Fruit fly (Drosophila melanogaster) whole organism, embryonic: ENCODE data around the gene Teh2.

Experiments
- Aef1 ChIP-seq: fragments of 200-800 bp; sonication (Bioruptor generic); IDR thresholded peaks from 3 replicates; pipeline ENCODE4 v1.3.6; 2022; ENCODE audit warnings: missing biosample characterization, missing genetic modification characterization
- BEAF-32 ChIP-seq: fragments of 200-800 bp; sonication (Bioruptor generic); optimal IDR thresholded peaks from 3 replicates; lab custom pipeline; 2017; ENCODE audit warnings: missing biosample characterization, missing genetic modification characterization, mild to moderate bottlenecking, moderate library complexity, missing genetic modification reagents
- Blimp-1 ChIP-seq: fragments of 200-800 bp; sonication (Bioruptor generic); optimal IDR thresholded peaks from 3 replicates; lab custom pipeline; 2018; ENCODE audit warnings: missing biosample characterization, missing genetic modification characterization, mild to moderate bottlenecking, moderate library complexity, missing genetic modification reagents
- BtbVII ChIP-seq: fragments of 200-800 bp; sonication (Bioruptor generic); optimal IDR thresholded peaks from 3 replicates; lab custom pipeline; 2017; ENCODE audit warnings: missing biosample characterization, mild to moderate bottlenecking, missing genetic modification characterization
- CG10366 ChIP-seq: fragments of 200-800 bp; sonication (Bioruptor generic); IDR thresholded peaks from 2 replicates; pipeline ENCODE4 v1.3.6; 2022; ENCODE audit warnings: missing biosample characterization, missing genetic modification characterization
- CG10565 ChIP-seq: fragments of 200-800 bp; sonication (Bioruptor generic); optimal IDR thresholded peaks from 3 replicates; lab custom pipeline; 2016; ENCODE audit warnings: missing biosample characterization, mild to moderate bottlenecking, missing genetic modification characterization
- CG10979 ChIP-seq: fragments of 200-800 bp; sonication (Bioruptor generic); optimal IDR thresholded peaks from 2 replicates; lab custom pipeline; 2018; ENCODE audit warnings: missing biosample characterization, mild to moderate bottlenecking, missing genetic modification characterization, moderate library complexity
- CG11456 ChIP-seq: fragments of 200-800 bp; sonication (Bioruptor generic); IDR thresholded peaks from 3 replicates; pipeline ENCODE4 v1.3.6; 2022; ENCODE audit warnings: missing biosample characterization, missing genetic modification characterization
- CG12219 ChIP-seq: fragments of 200-800 bp; sonication (Bioruptor generic); optimal IDR thresholded peaks from 3 replicates; lab custom pipeline; 2018; ENCODE audit warnings: missing biosample characterization, mild to moderate bottlenecking, missing genetic modification characterization
- CG14014 ChIP-seq: fragments of 200-800 bp; sonication (Bioruptor generic); IDR thresholded peaks from 2 replicates; pipeline ENCODE4 v1.3.6; 2022; ENCODE audit warnings: missing biosample characterization, missing genetic modification characterization
- CG14667 ChIP-seq: fragments of 200-800 bp; sonication (Bioruptor generic); IDR thresholded peaks from 2 replicates; pipeline ENCODE4 v1.3.6; 2022; ENCODE audit warnings: missing biosample characterization, missing genetic modification characterization
- CG14965 ChIP-seq: fragments of 200-800 bp; sonication (Bioruptor generic); optimal IDR thresholded peaks from 2 replicates; lab custom pipeline; 2016; ENCODE audit warnings: missing biosample characterization, missing genetic modification characterization, borderline replicate concordance
- CG15011 ChIP-seq: fragments of 200-800 bp; sonication (Bioruptor generic); optimal IDR thresholded peaks from 3 replicates; lab custom pipeline; 2018; ENCODE audit warnings: missing biosample characterization, mild to moderate bottlenecking, missing genetic modification characterization
- CG1647 ChIP-seq: fragments of 200-800 bp; sonication (Bioruptor generic); optimal IDR thresholded peaks from 3 replicates; lab custom pipeline; 2016; ENCODE audit warnings: missing biosample characterization, missing genetic modification characterization
- CG16813 ChIP-seq: fragments of 200-800 bp; sonication (Bioruptor generic); IDR thresholded peaks from 3 replicates; pipeline ENCODE4 v1.3.6; 2022; ENCODE audit warnings: missing biosample characterization, missing genetic modification characterization; ENCODE audit not compliant: partially characterized antibody
- CG18476 ChIP-seq: fragments of 200-800 bp; sonication (Bioruptor generic); optimal IDR thresholded peaks from 2 replicates; lab custom pipeline; 2016; ENCODE audit warnings: missing biosample characterization, mild to moderate bottlenecking, missing genetic modification characterization
- CG18764 ChIP-seq: fragments of 200-800 bp; sonication (Bioruptor generic); optimal IDR thresholded peaks from 3 replicates; lab custom pipeline; 2016; ENCODE audit warnings: missing biosample characterization, missing genetic modification characterization
- CG2712 ChIP-seq: fragments of 200-800 bp; optimal IDR thresholded peaks from 3 replicates; lab custom pipeline; 2019; ENCODE audit warnings: missing biosample characterization, mild to moderate bottlenecking, missing genetic modification characterization, moderate library complexity
- CG2889 ChIP-seq: fragments of 200-800 bp; sonication (Bioruptor generic); IDR thresholded peaks from 3 replicates; pipeline ENCODE4 v1.3.6; 2022; ENCODE audit warnings: missing biosample characterization, missing genetic modification characterization
- CG3847 ChIP-seq: fragments of 200-800 bp; sonication (Bioruptor generic); IDR thresholded peaks from 2 replicates; pipeline ENCODE4 v1.3.6; 2022; ENCODE audit warnings: missing biosample characterization, missing genetic modification characterization
- CG3995 ChIP-seq: fragments of 200-800 bp; sonication (Bioruptor generic); optimal IDR thresholded peaks from 3 replicates; lab custom pipeline; 2016; ENCODE audit warnings: missing biosample characterization, missing genetic modification characterization
- CG4404 ChIP-seq: fragments of 200-800 bp; sonication (Bioruptor generic); IDR thresholded peaks from 2 replicates; pipeline ENCODE4 v1.3.6; 2022; ENCODE audit warnings: missing biosample characterization, missing genetic modification characterization
- CG4820 ChIP-seq: fragments of 200-800 bp; sonication (Bioruptor generic); optimal IDR thresholded peaks from 3 replicates; lab custom pipeline; 2016; ENCODE audit warnings: missing biosample characterization, missing genetic modification characterization
- CG4854 ChIP-seq: fragments of 200-800 bp; sonication (Bioruptor generic); optimal IDR thresholded peaks from 2 replicates; lab custom pipeline; 2016; ENCODE audit warnings: missing biosample characterization, missing genetic modification characterization, inconsistent platforms
- CG6272 ChIP-seq: fragments of 200-800 bp; sonication (Bioruptor generic); IDR thresholded peaks from 2 replicates; pipeline ENCODE4 v1.3.6; 2022; ENCODE audit warnings: missing biosample characterization, missing genetic modification characterization
- CG6654 ChIP-seq: fragments of 200-800 bp; sonication (Bioruptor generic); optimal IDR thresholded peaks from 2 replicates; lab custom pipeline; 2017; ENCODE audit warnings: missing biosample characterization, mild to moderate bottlenecking, missing genetic modification characterization
- CG7271 ChIP-seq: fragments of 200-800 bp; sonication (Bioruptor generic); optimal IDR thresholded peaks from 2 replicates; lab custom pipeline; 2018; ENCODE audit warnings: missing biosample characterization, mild to moderate bottlenecking, missing genetic modification characterization, moderate library complexity
- CG8359 ChIP-seq: fragments of 200-800 bp; sonication (Bioruptor generic); optimal IDR thresholded peaks from 2 replicates; lab custom pipeline; 2017; ENCODE audit warnings: missing biosample characterization, mild to moderate bottlenecking, missing genetic modification characterization, borderline replicate concordance
- CG8765 ChIP-seq: fragments of 200-800 bp; sonication (Bioruptor generic); IDR thresholded peaks from 2 replicates; pipeline ENCODE4 v1.3.6; 2022; ENCODE audit warnings: missing biosample characterization, missing genetic modification characterization
- CG8944 ChIP-seq: fragments of 200-800 bp; sonication (Bioruptor generic); optimal IDR thresholded peaks from 3 replicates; lab custom pipeline; 2016; ENCODE audit warnings: missing biosample characterization, missing genetic modification characterization
- CG9727 ChIP-seq: fragments of 200-800 bp; sonication (Bioruptor generic); optimal IDR thresholded peaks from 3 replicates; lab custom pipeline; 2017; ENCODE audit warnings: missing biosample characterization, mild to moderate bottlenecking, missing genetic modification characterization
- Dbx ChIP-seq: fragments of 200-800 bp; sonication (Bioruptor generic); IDR thresholded peaks from 3 replicates; pipeline ENCODE4 v1.3.6; 2022; ENCODE audit warnings: missing biosample characterization, missing genetic modification characterization
- ERR ChIP-seq: fragments of 200-800 bp; sonication (Bioruptor generic); optimal IDR thresholded peaks from 2 replicates; lab custom pipeline; 2016; ENCODE audit warnings: missing biosample characterization, missing genetic modification characterization
- Mrtf ChIP-seq: fragments of 200-800 bp; sonication (Bioruptor generic); IDR thresholded peaks from 3 replicates; pipeline ENCODE4 v1.3.6; 2022; ENCODE audit warnings: missing biosample characterization, missing genetic modification characterization
- Nf-YB ChIP-seq: fragments of 200-800 bp; sonication (Bioruptor generic); optimal IDR thresholded peaks from 3 replicates; lab custom pipeline; 2019; ENCODE audit warnings: missing biosample characterization, mild to moderate bottlenecking, missing genetic modification characterization, moderate library complexity
- Sin3A ChIP-seq: fragments of >200 bp; optimal IDR thresholded peaks from 2 replicates; lab custom pipeline; 2018
- bigmax ChIP-seq: fragments of 200-800 bp; sonication (Bioruptor generic); optimal IDR thresholded peaks from 2 replicates; lab custom pipeline; 2018; ENCODE audit warnings: missing biosample characterization, mild to moderate bottlenecking, missing genetic modification characterization
- esg ChIP-seq: fragments of 200-800 bp; sonication (Bioruptor generic); conservative IDR thresholded peaks from 2 replicates; pipeline ENCODE4 v1.3.6; 2022; ENCODE audit warnings: missing biosample characterization, missing genetic modification characterization
- fd96Cb ChIP-seq: fragments of 200-800 bp; sonication (Bioruptor generic); optimal IDR thresholded peaks from 2 replicates; lab custom pipeline; 2018; ENCODE audit warnings: missing biosample characterization, mild to moderate bottlenecking, missing genetic modification characterization, moderate library complexity
- gsb ChIP-seq: fragments of 200-800 bp; sonication (Bioruptor generic); IDR thresholded peaks from 2 replicates; pipeline ENCODE4 v1.3.6; 2022; ENCODE audit warnings: missing biosample characterization, missing genetic modification characterization
- her ChIP-seq: fragments of 200-800 bp; sonication (Bioruptor generic); optimal IDR thresholded peaks from 2 replicates; lab custom pipeline; 2016; ENCODE audit warnings: missing biosample characterization, missing genetic modification characterization
- ind ChIP-seq: fragments of 200-800 bp; sonication (Bioruptor generic); optimal IDR thresholded peaks from 3 replicates; lab custom pipeline; 2016; ENCODE audit warnings: missing biosample characterization, missing genetic modification characterization
- insv ChIP-seq, 2 experiments: fragments of 200-800 bp; sonication (Bioruptor generic); optimal IDR thresholded peaks; 3 replicates each; lab custom pipeline; 2016 to 2018; ENCODE audit warnings: missing biosample characterization in 2 of 2, missing genetic modification characterization in 2 of 2
- jing ChIP-seq: fragments of 200-800 bp; sonication (Bioruptor generic); optimal IDR thresholded peaks from 2 replicates; lab custom pipeline; 2018; ENCODE audit warnings: missing biosample characterization, mild to moderate bottlenecking, missing genetic modification characterization
- lbe ChIP-seq: fragments of 200-800 bp; sonication (Bioruptor generic); optimal IDR thresholded peaks from 2 replicates; lab custom pipeline; 2016; ENCODE audit warnings: missing biosample characterization, mild to moderate bottlenecking, missing genetic modification characterization
- repo ChIP-seq: fragments of 200-800 bp; sonication (Bioruptor generic); optimal IDR thresholded peaks from 2 replicates; lab custom pipeline; 2016; ENCODE audit warnings: missing biosample characterization, missing genetic modification characterization
- shn ChIP-seq: fragments of 200-800 bp; sonication (Bioruptor generic); optimal IDR thresholded peaks from 3 replicates; lab custom pipeline; 2016; ENCODE audit warnings: missing biosample characterization, missing genetic modification characterization
- tll ChIP-seq, 2 experiments: fragments of 200-800 bp in 1 of 2; fragments of >200 bp in 1 of 2; sonication (Bioruptor generic) in 1 of 2; optimal IDR thresholded peaks; 2 replicates each; lab custom pipeline; 2017 to 2019; ENCODE audit warnings: missing biosample characterization in 2 of 2, missing genetic modification characterization in 2 of 2, mild to moderate bottlenecking in 1 of 2, moderate library complexity in 1 of 2
- vfl ChIP-seq: fragments of 200-800 bp; sonication (Bioruptor generic); optimal IDR thresholded peaks from 2 replicates; lab custom pipeline; 2016; ENCODE audit warnings: missing biosample characterization, missing genetic modification characterization
- zfh1 ChIP-seq: fragments of 200-800 bp; sonication (Bioruptor generic); IDR thresholded peaks from 3 replicates; pipeline ENCODE4 v1.3.6; 2022; ENCODE audit warnings: missing biosample characterization, missing genetic modification characterization

The Teh2 gene

DNA sequence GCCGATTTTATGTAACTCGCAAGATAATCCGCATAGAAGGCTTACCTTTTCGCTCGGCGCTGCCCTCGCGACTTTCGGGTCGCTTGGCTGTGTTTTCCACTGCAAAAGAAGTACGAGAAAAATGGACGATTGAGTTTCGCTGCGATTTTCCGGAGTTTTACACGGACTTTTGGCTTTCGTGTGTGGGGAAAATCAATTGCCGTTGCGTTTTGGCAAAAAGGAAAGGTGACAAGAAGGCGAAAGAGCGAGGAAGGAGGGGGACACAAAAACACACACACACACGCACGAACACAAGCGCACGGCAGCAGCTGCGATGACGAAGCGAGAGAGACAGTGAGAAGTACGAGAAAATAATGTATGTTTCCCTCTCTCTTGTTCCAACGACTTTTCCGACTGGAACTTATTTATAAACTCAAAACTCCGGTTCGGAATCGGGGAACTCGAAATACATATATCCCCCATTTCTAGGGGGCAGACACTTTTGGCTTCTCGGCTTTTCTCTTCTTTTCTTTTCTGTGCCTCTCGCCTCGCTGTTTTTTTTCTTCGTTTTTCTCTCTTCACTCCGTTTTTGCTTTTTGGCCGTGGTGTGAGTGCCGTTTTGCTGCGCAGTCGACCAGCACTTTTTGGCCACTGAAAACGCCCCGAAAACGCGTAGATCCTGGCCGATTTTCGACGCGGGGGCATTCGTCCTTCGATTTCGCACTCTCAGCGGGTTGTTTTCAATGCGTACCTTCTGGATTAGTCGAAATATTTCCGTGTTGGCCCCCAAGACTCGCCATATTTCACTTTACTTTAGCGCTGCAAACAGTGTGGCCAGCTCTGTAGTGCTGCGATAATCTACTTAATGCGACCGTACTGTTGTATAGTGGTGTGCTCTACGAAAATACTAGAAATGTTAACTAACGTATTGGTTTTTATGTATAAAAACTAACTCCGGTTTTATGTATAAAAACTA, 53.8 kb downstream of the Teh2 start, which contains the start of gene ens (continued):
- TF ChIP-seq CG2889 (GFP tag; lab: Robert Waterston, UW), result no peak
- TF ChIP-seq Nf-YB (GFP tag; lab: Kevin White, UChicago), result no peak
- no peak for TF ChIP-seq CG3995
- TF ChIP-seq CG10979, result no peak
- TF ChIP-seq ind (GFP tag; lab: Kevin White, UChicago), result no peak
- no peak for TF ChIP-seq lbe (GFP tag; lab: Kevin White, UChicago)
- no peak for TF ChIP-seq CG10366 (GFP tag; lab: Robert Waterston, UW)
- TF ChIP-seq CG2712, result no peak
- TF ChIP-seq insv (GFP tag; optimal IDR thresholded peaks at IDR 0.05; lab: Kevin White, UChicago), result peak in 1 of 2 experiments; percentile 52
- TF ChIP-seq CG6272, result no peak
- TF ChIP-seq her, result no peak
- no peak for TF ChIP-seq CG8765 (GFP tag; lab: Robert Waterston, UW)
- no peak for TF ChIP-seq jing (GFP tag; lab: Kevin White, UChicago)
- no peak for TF ChIP-seq CG14667
- no peak for TF ChIP-seq bigmax (GFP tag; lab: Kevin White, UChicago)
- TF ChIP-seq CG4854, result no peak
- TF ChIP-seq CG1647, result no peak
- no peak for TF ChIP-seq repo
- peak; percentile 31 for TF ChIP-seq Sin3A (lab: Kevin White, UChicago)
- no peak for TF ChIP-seq fd96Cb (tag; lab: Kevin White, UChicago)
- no peak for TF ChIP-seq CG16813 (GFP tag; lab: Robert Waterston, UW)
- TF ChIP-seq tll (GFP tag; optimal IDR thresholded peaks at IDR 0.05; lab: Kevin White, UChicago), result no peak
- no peak for TF ChIP-seq CG18476 (GFP tag; lab: Kevin White, UChicago)
- no peak for TF ChIP-seq CG12219 (GFP tag; lab: Kevin White, UChicago)
- no peak for TF ChIP-seq CG11456
- TF ChIP-seq gsb (GFP tag; lab: Robert Waterston, UW), result no peak
- TF ChIP-seq BtbVII (GFP tag; lab: Kevin White, UChicago), result peak; percentile 21
- TF ChIP-seq Blimp-1 (GFP tag; lab: Kevin White, UChicago), result no peak
- TF ChIP-seq CG9727 (GFP tag; lab: Kevin White, UChicago), result no peak
- TF ChIP-seq CG3847 (GFP tag; lab: Robert Waterston, UW), result no peak
- TF ChIP-seq CG15011 (GFP tag; lab: Kevin White, UChicago), result no peak
- TF ChIP-seq BEAF-32, result peak; percentile 52
- TF ChIP-seq esg (GFP tag; lab: Robert Waterston, UW), result no peak
- no peak for TF ChIP-seq CG4404 (GFP tag; lab: Robert Waterston, UW)
- no peak for TF ChIP-seq Dbx (GFP tag; lab: Robert Waterston, UW)
- no peak for TF ChIP-seq CG14014 (GFP tag; lab: Robert Waterston, UW)
- no peak for TF ChIP-seq CG14965
- no peak for TF ChIP-seq vfl (GFP tag; lab: Kevin White, UChicago)
- no peak for TF ChIP-seq CG18764 (GFP tag; lab: Kevin White, UChicago)
- TF ChIP-seq CG8944 (GFP tag; lab: Kevin White, UChicago), result no peak
- TF ChIP-seq CG6654 (GFP tag; lab: Kevin White, UChicago), result no peak
- no peak for TF ChIP-seq CG4820 (GFP tag; lab: Kevin White, UChicago)
- no peak for TF ChIP-seq ERR
- TF ChIP-seq Mrtf (GFP tag; lab: Robert Waterston, UW), result no peak
- TF ChIP-seq Aef1, result no peak
- TF ChIP-seq shn, result no peak
- peak; percentile 20 for TF ChIP-seq CG8359
- 0 out of 3 replicates have a peak, but pooled peaks have one; percentile 24 for TF ChIP-seq zfh1
- TF ChIP-seq CG10565 (GFP tag; lab: Kevin White, UChicago), result no peak
- no peak for TF ChIP-seq CG7271 (tag; lab: Kevin White, UChicago)
